Worm (Caenorhabditis elegans): ENCODE data around the gene C43F9.11.

The C43F9.11 gene

DNA sequence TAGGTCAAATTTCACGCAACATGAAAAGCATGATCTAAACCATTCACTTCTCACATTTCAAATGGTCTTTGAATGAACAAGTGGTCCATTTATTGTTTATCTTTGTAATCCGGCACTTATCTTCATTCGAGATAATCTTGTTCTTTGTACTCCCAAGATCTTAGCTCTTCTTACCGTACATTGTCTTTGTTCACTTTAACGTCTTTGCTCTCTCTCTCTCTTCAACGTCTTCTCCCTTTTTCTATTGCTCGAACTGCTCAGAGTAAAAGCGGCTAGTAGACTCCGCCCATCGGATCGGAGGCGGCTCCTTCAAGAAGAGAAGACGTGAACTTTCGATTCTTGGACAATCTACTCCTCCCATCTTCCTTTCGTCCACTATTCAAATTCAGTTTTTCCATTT, 40.0 kb downstream of the C43F9.11 start, which contains the start of gene F56C4.1:
TSS of gene F56C4.1 (plus strand) at position 301 of the 400 bp plus-strand sequence.
- TF ChIP-seq lin-39 (tag; optimal IDR thresholded peaks at IDR 0.05) (no peak), aly-2 (tag; optimal IDR thresholded peaks at IDR 0.05) (no peak), ceh-82 (tag; optimal IDR thresholded peaks at IDR 0.05) (no peak), ztf-4 (tag; optimal IDR thresholded peaks at IDR 0.05) (no peak), nhr-10 (tag; optimal IDR thresholded peaks at IDR 0.05) (no peak), crh-2 (tag; optimal IDR thresholded peaks at IDR 0.05) (no peak)

- no peak for TF ChIP-seq nhr-12 (tag; optimal IDR thresholded peaks at IDR 0.05)
- TF ChIP-seq gmeb-1 (tag; optimal IDR thresholded peaks at IDR 0.05) = no peak
- no peak for TF ChIP-seq ZK546.5 (tag; optimal IDR thresholded peaks at IDR 0.05)
- TF ChIP-seq unc-55 (GFP tag; optimal IDR thresholded peaks at IDR 0.05) = no peak
- TF ChIP-seq ceh-82 (tag; optimal IDR thresholded peaks at IDR 0.05) = no peak
- TF ChIP-seq nhr-237 (tag; optimal IDR thresholded peaks at IDR 0.05) = no peak
- no peak for TF ChIP-seq ceh-16 (tag; optimal IDR thresholded peaks at IDR 0.05)
- TF ChIP-seq elt-3 (tag; optimal IDR thresholded peaks at IDR 0.05) = no peak
- TF ChIP-seq snpc-4 (tag; optimal IDR thresholded peaks at IDR 0.05) = no peak
- TF ChIP-seq mab-5 (tag; optimal IDR thresholded peaks at IDR 0.05) = no peak
Observed at ce11 chrIV:10638977-10639376, 42.4 kb downstream of the C43F9.11 start, which contains the start of gene F56C4.2. F56C4.2 (plus strand) TSS chrIV:10639277.
